Worm (Caenorhabditis elegans): ENCODE results near the gene C34C12.7.

DNA sequence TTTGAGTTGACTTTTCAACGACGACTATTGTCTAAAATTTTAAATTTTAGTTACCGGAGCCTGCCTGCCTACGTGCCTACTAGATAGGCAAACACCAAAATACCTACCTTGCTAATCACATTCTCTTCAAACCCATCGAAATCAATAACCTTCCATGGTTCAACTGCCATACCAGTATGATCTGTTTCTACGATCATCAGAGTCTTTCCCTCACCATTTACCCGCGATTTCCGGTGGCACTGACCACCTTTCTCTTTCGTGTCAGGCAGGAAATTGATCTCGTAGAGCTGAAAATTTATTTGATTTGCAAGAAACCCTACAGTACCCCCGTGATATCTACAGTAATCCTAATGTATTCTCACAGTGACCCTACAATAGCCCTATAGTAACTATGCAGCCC is 3.1 kb downstream of the C34C12.7 start:
- no peak for TF ChIP-seq mdl-1 (tag; optimal IDR thresholded peaks at IDR 0.05)
- no peak for TF ChIP-seq lin-15B (tag; optimal IDR thresholded peaks at IDR 0.05)
- TF ChIP-seq daf-8 (GFP tag; IDR thresholded peaks at IDR 0.05), result no peak
- TF ChIP-seq lsy-2 (tag; optimal IDR thresholded peaks at IDR 0.05), result no peak
- no peak for TF ChIP-seq unc-62 (GFP tag; optimal IDR thresholded peaks at IDR 0.05 in 1 of 2)
- TF ChIP-seq unc-62 (tag; optimal IDR thresholded peaks at IDR 0.05), result no peak
- no peak for TF ChIP-seq dmd-6 (GFP tag; IDR thresholded peaks at IDR 0.05)
- no peak for TF ChIP-seq pha-4 (GFP tag; IDR thresholded peaks at IDR 0.05)
- no peak for TF ChIP-seq pha-4 (tag; optimal IDR thresholded peaks at IDR 0.05)
- TF ChIP-seq ama-1 (optimal IDR thresholded peaks at IDR 0.05), result no peak
- TF ChIP-seq aly-2 (tag; optimal IDR thresholded peaks at IDR 0.05), result no peak
